Worm (Caenorhabditis elegans) whole organism, L4 larva: ENCODE results near the gene pdr-1.

Experiments
- F26F4.8 ChIP-seq: fragments of 200-800 bp; sonication (Bioruptor generic); conservative IDR thresholded peaks from 2 replicates; pipeline ENCODE4 v1.3.6; 2022; ENCODE audit warnings: missing genetic modification characterization, missing compliant biosample characterization
- F44E2.7 ChIP-seq: fragments of 200-800 bp; sonication (Bioruptor generic); IDR thresholded peaks from 2 replicates; pipeline ENCODE4 v2.1.2; 2022; ENCODE audit warnings: missing genetic modification characterization, missing compliant biosample characterization
- F49E8.2 ChIP-seq: sonication (generic microtip); optimal IDR thresholded peaks from 2 replicates; lab custom pipeline; 2016; ENCODE audit warnings: missing compliant biosample characterization, mild to moderate bottlenecking, missing genetic modification characterization, borderline replicate concordance
- T20F7.1 ChIP-seq: fragments of 200-800 bp; sonication (Bioruptor generic); optimal IDR thresholded peaks from 2 replicates; lab custom pipeline; 2018; ENCODE audit warnings: mild to moderate bottlenecking, missing genetic modification characterization, missing compliant biosample characterization
- Y48G9A.11 ChIP-seq: fragments of 200-800 bp; sonication (Bioruptor generic); IDR thresholded peaks from 2 replicates; pipeline ENCODE4 v1.3.6; 2022; ENCODE audit warnings: missing genetic modification reagents, missing genetic modification characterization, missing compliant biosample characterization
- ZK337.2 ChIP-seq: fragments of 200-800 bp; sonication (Bioruptor generic); IDR thresholded peaks from 2 replicates; pipeline ENCODE4 v1.3.6; 2022; ENCODE audit warnings: missing genetic modification reagents, missing genetic modification characterization, missing compliant biosample characterization
- ama-1 ChIP-seq: fragments of 150-350 bp; optimal IDR thresholded peaks from 2 replicates; lab custom pipeline; 2014; ENCODE audit warnings: inconsistent platforms, mixed read lengths
- arid-1 ChIP-seq: fragments of 200-800 bp; sonication (Bioruptor generic); conservative IDR thresholded peaks from 2 replicates; pipeline ENCODE4 v1.3.6; 2022; ENCODE audit warnings: missing genetic modification reagents, missing genetic modification characterization, missing compliant biosample characterization
- attf-4 ChIP-seq: sonication (generic microtip); optimal IDR thresholded peaks from 3 replicates; lab custom pipeline; 2017; ENCODE audit warnings: missing biosample characterization, missing genetic modification characterization
- ceh-32 ChIP-seq: sonication (generic microtip); optimal IDR thresholded peaks from 2 replicates; lab custom pipeline; 2016; ENCODE audit warnings: mild to moderate bottlenecking, missing genetic modification characterization, missing compliant biosample characterization; ENCODE audit not compliant: poor library complexity
- ctbp-1 ChIP-seq: fragments of 200-800 bp; sonication (Bioruptor generic); IDR thresholded peaks from 2 replicates; pipeline ENCODE4 v1.3.6; 2022; ENCODE audit warnings: missing genetic modification reagents, missing genetic modification characterization, missing compliant biosample characterization
- daf-12 ChIP-seq: fragments of 150-350 bp; optimal IDR thresholded peaks from 2 replicates; lab custom pipeline; 2014; ENCODE audit warnings: missing biosample characterization, missing genetic modification reagents, missing genetic modification characterization
- daf-16 ChIP-seq, 3 experiments: sonication (generic microtip); optimal IDR thresholded peaks; 2 replicates each; lab custom pipeline; 2016 to 2017; ENCODE audit warnings: missing genetic modification characterization in 3 of 3, missing genetic modification reagents in 3 of 3, mild to moderate bottlenecking in 2 of 3, missing compliant biosample characterization in 2 of 3, missing biosample characterization in 1 of 3, moderate library complexity in 1 of 3
- dmd-6 ChIP-seq: fragments of 200-800 bp; sonication (Bioruptor generic); IDR thresholded peaks from 2 replicates; pipeline ENCODE4 v1.3.6; 2022; ENCODE audit warnings: missing genetic modification reagents, missing genetic modification characterization, missing compliant biosample characterization
- duxl-1 ChIP-seq: sonication (generic microtip); optimal IDR thresholded peaks from 2 replicates; lab custom pipeline; 2016; ENCODE audit warnings: mild to moderate bottlenecking, missing genetic modification characterization, moderate library complexity, missing compliant biosample characterization; ENCODE audit not compliant: poor library complexity
- dve-1 ChIP-seq: sonication (generic microtip); optimal IDR thresholded peaks from 2 replicates; lab custom pipeline; 2017; ENCODE audit warnings: antibody characterized with exemption, mild to moderate bottlenecking, missing genetic modification characterization, missing compliant biosample characterization; ENCODE audit not compliant: insufficient read depth
- fkh-10 ChIP-seq: fragments of 150-350 bp; optimal IDR thresholded peaks from 2 replicates; lab custom pipeline; 2014; ENCODE audit warnings: missing biosample characterization, missing genetic modification reagents, missing genetic modification characterization
- gei-8 ChIP-seq: fragments of 200-800 bp; sonication (Bioruptor generic); optimal IDR thresholded peaks from 2 replicates; lab custom pipeline; 2018; ENCODE audit warnings: mild to moderate bottlenecking, missing genetic modification characterization, missing compliant biosample characterization
- hlh-30 ChIP-seq: sonication (generic microtip); optimal IDR thresholded peaks from 2 replicates; lab custom pipeline; 2017; ENCODE audit warnings: antibody characterized with exemption, mild to moderate bottlenecking, missing genetic modification characterization, missing compliant biosample characterization; ENCODE audit not compliant: insufficient read depth
- hmg-1.1 ChIP-seq: fragments of 200-800 bp; sonication (Bioruptor generic); IDR thresholded peaks from 2 replicates; pipeline ENCODE4 v1.3.6; 2022; ENCODE audit warnings: missing genetic modification reagents, missing genetic modification characterization, missing compliant biosample characterization
- jun-1 ChIP-seq: fragments of 150-350 bp; optimal IDR thresholded peaks from 2 replicates; lab custom pipeline; 2014; ENCODE audit warnings: missing biosample characterization, missing genetic modification reagents, missing genetic modification characterization
- lim-7 ChIP-seq: fragments of 200-800 bp; sonication (Bioruptor generic); IDR thresholded peaks from 2 replicates; pipeline ENCODE4 v1.3.6; 2022; ENCODE audit warnings: missing genetic modification characterization, missing compliant biosample characterization
- lin-15B ChIP-seq: fragments of 150-350 bp; sonication (generic microtip); optimal IDR thresholded peaks from 3 replicates; lab custom pipeline; 2014; ENCODE audit warnings: missing biosample characterization, missing genetic modification characterization
- lin-29 ChIP-seq: fragments of 200-800 bp; sonication (Bioruptor generic); IDR thresholded peaks from 2 replicates; pipeline ENCODE4 v1.3.6; 2022; ENCODE audit warnings: missing genetic modification reagents, missing genetic modification characterization, missing compliant biosample characterization
- lin-38 ChIP-seq: fragments of 200-800 bp; sonication (Bioruptor generic); IDR thresholded peaks from 2 replicates; pipeline ENCODE4 v1.3.6; 2022; ENCODE audit warnings: missing genetic modification reagents, missing genetic modification characterization, missing compliant biosample characterization
- lir-3 ChIP-seq: sonication (generic microtip); optimal IDR thresholded peaks from 2 replicates; lab custom pipeline; 2016; ENCODE audit warnings: mild to moderate bottlenecking, missing genetic modification characterization, missing compliant biosample characterization
- mdl-1 ChIP-seq, 2 experiments: fragments of 150-350 bp in 1 of 2; sonication (generic microtip) in 1 of 2; optimal IDR thresholded peaks; 2 replicates each; lab custom pipeline; 2014 to 2017; ENCODE audit warnings: missing biosample characterization in 2 of 2, missing genetic modification characterization in 2 of 2
- mdt-29 ChIP-seq: fragments of 200-800 bp; sonication (Bioruptor generic); IDR thresholded peaks from 2 replicates; pipeline ENCODE4 v1.3.6; 2022; ENCODE audit warnings: missing genetic modification reagents, missing genetic modification characterization, missing compliant biosample characterization
- mxl-3 ChIP-seq: fragments of 200-800 bp; sonication (Bioruptor generic); optimal IDR thresholded peaks from 2 replicates; lab custom pipeline; 2018; ENCODE audit warnings: mild to moderate bottlenecking, missing genetic modification characterization, missing compliant biosample characterization
- nhr-102 ChIP-seq: sonication (generic microtip); optimal IDR thresholded peaks from 2 replicates; lab custom pipeline; 2016; ENCODE audit warnings: mild to moderate bottlenecking, missing genetic modification characterization, moderate library complexity, missing compliant biosample characterization
- nhr-111 ChIP-seq: fragments of 200-800 bp; sonication (Bioruptor generic); optimal IDR thresholded peaks from 2 replicates; lab custom pipeline; 2018; ENCODE audit warnings: mild to moderate bottlenecking, missing genetic modification characterization, missing compliant biosample characterization
- nhr-25 ChIP-seq: sonication (generic microtip); optimal IDR thresholded peaks from 2 replicates; lab custom pipeline; 2017; ENCODE audit warnings: missing genetic modification characterization, mild to moderate bottlenecking, missing compliant biosample characterization, antibody characterized with exemption, moderate library complexity, borderline replicate concordance; ENCODE audit not compliant: insufficient read depth
- nhr-48 ChIP-seq: sonication (generic microtip); optimal IDR thresholded peaks from 2 replicates; lab custom pipeline; 2016; ENCODE audit warnings: mild to moderate bottlenecking, missing genetic modification characterization, missing compliant biosample characterization
- pqm-1 ChIP-seq: sonication (generic microtip); optimal IDR thresholded peaks from 2 replicates; lab custom pipeline; 2017; ENCODE audit warnings: missing biosample characterization, missing genetic modification characterization
- rbr-2 ChIP-seq: sonication (generic microtip); optimal IDR thresholded peaks from 2 replicates; lab custom pipeline; 2016; ENCODE audit warnings: missing genotype, missing genetic modification characterization, missing compliant biosample characterization
- sdz-12 ChIP-seq: fragments of 200-800 bp; sonication (Bioruptor generic); optimal IDR thresholded peaks from 2 replicates; lab custom pipeline; 2018; ENCODE audit warnings: mild to moderate bottlenecking, missing genetic modification characterization, missing compliant biosample characterization
- spr-1 ChIP-seq: sonication (generic microtip); optimal IDR thresholded peaks from 2 replicates; lab custom pipeline; 2016; ENCODE audit warnings: mild to moderate bottlenecking, missing genetic modification characterization, missing compliant biosample characterization
- spr-3 ChIP-seq: fragments of 200-800 bp; sonication (Bioruptor generic); optimal IDR thresholded peaks from 2 replicates; lab custom pipeline; 2018; ENCODE audit warnings: mild to moderate bottlenecking, missing genetic modification characterization, missing compliant biosample characterization
- unc-62 ChIP-seq, 3 experiments: fragments of 150-350 bp in 1 of 3; sonication (generic microtip); optimal IDR thresholded peaks in 2 of 3; peaks in 1 of 3; 1 replicate in 1 of 3; 2 replicates in 2 of 3; lab custom pipeline; 2014 to 2017; ENCODE audit warnings: missing biosample characterization in 3 of 3, missing genetic modification characterization in 3 of 3, missing genetic modification reagents in 3 of 3, missing genotype in 1 of 3
- vab-7 ChIP-seq: fragments of 200-800 bp; sonication (Bioruptor generic); IDR thresholded peaks from 2 replicates; pipeline ENCODE4 v1.3.6; 2022; ENCODE audit warnings: missing genetic modification reagents, missing genetic modification characterization, missing compliant biosample characterization
- zip-11 ChIP-seq: fragments of 200-800 bp; sonication (Bioruptor generic); IDR thresholded peaks from 2 replicates; pipeline ENCODE4 v1.3.6; 2022; ENCODE audit warnings: missing genetic modification characterization, missing compliant biosample characterization
- ztf-11 ChIP-seq: fragments of 150-350 bp; optimal IDR thresholded peaks from 2 replicates; lab custom pipeline; 2014; ENCODE audit warnings: missing biosample characterization, missing genetic modification characterization

Gene pdr-1

DNA sequence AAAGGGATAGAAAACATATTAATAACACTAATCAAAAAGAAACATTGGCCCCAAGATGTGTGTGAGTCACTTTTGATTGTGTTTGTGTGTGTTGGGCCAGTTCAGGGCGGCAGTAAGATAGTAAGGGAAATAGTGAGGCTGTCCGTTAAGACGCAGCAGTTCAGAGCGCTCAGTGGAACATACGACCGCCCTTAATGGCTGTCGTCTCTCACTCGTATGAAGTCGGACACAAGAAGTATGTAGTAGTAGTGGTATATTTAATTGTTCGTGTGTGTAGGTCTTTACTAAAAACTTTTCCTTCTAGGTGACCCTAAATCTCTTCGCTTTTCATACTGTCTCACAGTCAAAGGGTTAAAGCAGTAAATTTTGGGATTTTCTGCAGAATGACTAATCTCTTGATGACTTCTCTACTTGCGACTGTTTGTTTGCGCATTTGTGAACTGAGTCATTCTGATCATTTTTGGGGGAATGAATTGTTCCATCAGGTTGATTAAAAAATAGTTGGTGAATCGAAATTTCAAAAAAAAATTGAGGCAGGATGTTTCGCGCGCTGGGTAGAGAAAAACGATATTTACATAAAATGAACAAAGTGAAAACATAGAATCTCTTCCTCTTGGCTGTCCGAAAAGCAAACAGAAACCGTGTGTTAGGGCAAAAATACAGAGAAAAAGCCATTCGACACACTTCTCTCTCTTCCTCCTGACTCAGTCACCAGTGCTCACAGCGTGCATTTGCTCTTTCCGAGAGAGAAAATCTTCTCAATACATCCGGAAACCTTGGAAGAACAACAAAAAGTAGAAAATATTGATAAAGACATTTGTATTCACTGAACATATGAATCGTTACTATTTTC, 7.8 kb upstream of the pdr-1 start (continued):
- TF ChIP-seq unc-62 (GFP tag; optimal IDR thresholded peaks at IDR 0.05 in 1 of 2; lab: Kevin White, UChicago), result peak in 1 of 2 experiments; percentile 96
- TF ChIP-seq unc-62 (tag; optimal IDR thresholded peaks at IDR 0.05; lab: Kevin White, UChicago), result no peak
- peak; percentile 35; the same call in 1 of the 2 replicates for TF ChIP-seq arid-1
- 0 out of 2 replicates have a peak, but pooled peaks have one; percentile 36 for TF ChIP-seq mdt-29 (GFP tag; lab: Robert Waterston, UW)
- TF ChIP-seq lin-38 (GFP tag; lab: Robert Waterston, UW), result peak; percentile 32
- no peak for TF ChIP-seq F49E8.2 (tag; lab: Kevin White, UChicago)
- no peak for TF ChIP-seq F44E2.7 (GFP tag; lab: Robert Waterston, UW)
- TF ChIP-seq attf-4 (tag; lab: Kevin White, UChicago), result no peak
- no peak for TF ChIP-seq lir-3 (tag; lab: Kevin White, UChicago)
- no peak for TF ChIP-seq duxl-1 (tag; lab: Kevin White, UChicago)
- 0 out of 2 replicates have a peak, but pooled peaks have one; percentile 18 for TF ChIP-seq ctbp-1 (GFP tag; lab: Robert Waterston, UW)
- TF ChIP-seq Y48G9A.11 (GFP tag; lab: Robert Waterston, UW), result no peak
- TF ChIP-seq ceh-32, result no peak
- TF ChIP-seq daf-12, result no peak
- no peak for TF ChIP-seq fkh-10 (GFP tag; lab: Kevin White, UChicago)
- TF ChIP-seq vab-7 (GFP tag; lab: Robert Waterston, UW), result no peak
- TF ChIP-seq dmd-6 (GFP tag; lab: Robert Waterston, UW), result 0 out of 2 replicates have a peak, but pooled peaks have one; percentile 8
- no peak for TF ChIP-seq daf-16 (GFP tag; optimal IDR thresholded peaks at IDR 0.05; lab: Kevin White, UChicago)
- TF ChIP-seq daf-16 (tag; optimal IDR thresholded peaks at IDR 0.05; lab: Kevin White, UChicago), result peak; percentile 28
- TF ChIP-seq mxl-3 (GFP tag; lab: Kevin White, UChicago), result peak; percentile 45
- peak; percentile 87 for TF ChIP-seq ama-1 (lab: Kevin White, UChicago)
- no peak for TF ChIP-seq lin-15B

DNA sequence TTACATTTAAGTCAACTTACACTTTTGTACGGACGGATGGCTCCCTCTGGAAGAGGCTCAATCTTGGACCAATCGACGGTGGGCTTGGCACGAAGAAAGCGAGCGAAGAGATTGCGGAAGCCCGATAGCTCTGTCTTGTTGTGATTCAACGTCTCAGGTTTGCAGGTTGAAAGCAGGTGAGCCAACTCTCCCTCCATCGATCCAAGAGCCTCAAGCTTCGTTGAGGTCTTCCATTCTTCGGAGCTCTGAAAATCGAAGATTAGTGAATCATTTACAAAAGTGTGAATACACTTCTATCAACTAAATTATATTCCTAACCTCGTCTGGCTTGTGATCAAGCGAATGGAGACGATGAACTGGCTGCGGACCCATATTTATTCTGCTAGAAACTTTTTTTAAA, 5.5 kb upstream of the pdr-1 start:
- TF ChIP-seq dve-1 (no peak), hlh-30 (tag; lab: Kevin White, UChicago) (no peak), nhr-25 (no peak), gei-8 (GFP tag; lab: Kevin White, UChicago) (no peak), ctbp-1 (GFP tag; lab: Robert Waterston, UW) (no peak), arid-1 (0 out of 2 replicates have a peak, but pooled peaks have one; percentile 20), nhr-111 (GFP tag; lab: Kevin White, UChicago) (peak; percentile 30), sdz-12 (GFP tag; lab: Kevin White, UChicago) (peak; percentile 6), mdt-29 (GFP tag; lab: Robert Waterston, UW) (no peak), lin-15B (no peak), unc-62 (GFP tag; optimal IDR thresholded peaks at IDR 0.05 in 1 of 2; lab: Kevin White, UChicago) (peak in 1 of 2 experiments; percentile 94), unc-62 (tag; optimal IDR thresholded peaks at IDR 0.05; lab: Kevin White, UChicago) (no peak), mdl-1 (tag; optimal IDR thresholded peaks at IDR 0.05; lab: Kevin White, UChicago) (no peak), spr-1 (tag; lab: Kevin White, UChicago) (no peak), lin-29 (no peak), spr-3 (GFP tag; lab: Kevin White, UChicago) (no peak), ztf-11 (tag; lab: Kevin White, UChicago) (no peak), daf-16 (GFP tag; optimal IDR thresholded peaks at IDR 0.05; lab: Kevin White, UChicago) (no peak), daf-16 (tag; optimal IDR thresholded peaks at IDR 0.05; lab: Kevin White, UChicago) (peak; percentile 14), ceh-32 (no peak)

DNA sequence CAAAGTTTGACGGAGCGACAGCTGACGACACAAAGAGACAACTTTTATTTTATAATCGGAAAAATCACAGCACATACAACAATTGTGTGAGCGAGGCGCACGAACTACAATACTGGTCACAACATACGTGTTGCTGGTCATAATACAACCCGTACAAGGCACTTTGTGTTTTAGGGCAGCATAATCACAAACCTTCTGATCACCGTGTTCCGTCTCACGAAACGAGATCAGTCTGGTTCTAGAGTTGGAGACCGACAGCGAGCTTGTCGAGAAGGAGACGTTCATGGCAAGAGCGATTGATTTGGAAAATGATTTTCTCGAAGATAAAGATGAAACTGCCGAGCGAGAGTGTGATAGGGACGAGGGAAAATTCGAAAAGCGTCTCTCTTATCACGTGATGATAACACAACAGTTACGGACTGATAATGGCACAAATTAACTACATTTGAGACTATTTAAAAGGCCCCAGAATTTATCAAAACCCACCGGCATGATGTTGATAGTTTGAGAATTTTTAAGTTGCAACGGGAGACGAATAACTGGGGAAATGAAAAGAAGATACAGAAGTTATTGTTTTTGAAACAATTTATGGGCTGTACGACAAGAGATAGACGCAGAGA, 4.5 kb upstream of the pdr-1 start:
- no peak for TF ChIP-seq vab-7 (GFP tag; lab: Robert Waterston, UW)
- no peak for TF ChIP-seq hmg-1.1 (GFP tag; lab: Robert Waterston, UW)
- no peak for TF ChIP-seq jun-1 (tag; lab: Kevin White, UChicago)
- peak; percentile 8 for TF ChIP-seq pqm-1 (tag; lab: Kevin White, UChicago)
- no peak for TF ChIP-seq T20F7.1 (GFP tag; lab: Kevin White, UChicago)
- no peak for TF ChIP-seq ceh-32
- TF ChIP-seq lim-7, result no peak
- TF ChIP-seq ZK337.2 (GFP tag; lab: Robert Waterston, UW), result no peak
- no peak for TF ChIP-seq zip-11 (GFP tag; lab: Robert Waterston, UW)
- no peak for TF ChIP-seq rbr-2
- TF ChIP-seq nhr-48 (tag; lab: Kevin White, UChicago), result peak; percentile 31
- TF ChIP-seq F26F4.8 (GFP tag; lab: Robert Waterston, UW), result no peak
- no peak for TF ChIP-seq duxl-1 (tag; lab: Kevin White, UChicago)
- peak; percentile 48 for TF ChIP-seq nhr-102 (tag; lab: Kevin White, UChicago)
